Fruit fly (Drosophila melanogaster) whole organism, wandering third instar larva: ENCODE results near the gene CG7907.

Experiments
- Abd-B ChIP-seq: fragments of >200 bp; optimal IDR thresholded peaks from 2 replicates; lab custom pipeline; 2017; ENCODE audit warnings: missing biosample characterization, missing genetic modification characterization
- GATAd ChIP-seq: sonication (Bioruptor generic); optimal IDR thresholded peaks from 2 replicates; lab custom pipeline; 2016; ENCODE audit warnings: missing biosample characterization, missing genetic modification characterization
- Hr78 ChIP-seq: fragments of >200 bp; optimal IDR thresholded peaks from 2 replicates; lab custom pipeline; 2017; ENCODE audit warnings: missing biosample characterization, missing genetic modification characterization
- Hr83 ChIP-seq: fragments of 200-300 bp; sonication (Bioruptor generic); optimal IDR thresholded peaks from 2 replicates; lab custom pipeline; 2016; ENCODE audit warnings: missing biosample characterization, mild to moderate bottlenecking, missing genetic modification characterization, moderate library complexity; ENCODE audit not compliant: poor library complexity, severe bottlenecking
- N ChIP-seq: fragments of >200 bp; optimal IDR thresholded peaks from 2 replicates; lab custom pipeline; 2018; ENCODE audit warnings: missing biosample characterization, missing external identifiers, missing genetic modification characterization
- OdsH ChIP-seq: fragments of 200-800 bp; sonication (Bioruptor generic); optimal IDR thresholded peaks from 2 replicates; lab custom pipeline; 2016; ENCODE audit warnings: missing biosample characterization, mild to moderate bottlenecking, missing genetic modification characterization
- Sp1 ChIP-seq: fragments of 200-800 bp; sonication (Bioruptor generic); optimal IDR thresholded peaks from 3 replicates; lab custom pipeline; 2019; ENCODE audit warnings: missing biosample characterization, mild to moderate bottlenecking, missing genetic modification characterization, moderate library complexity
- br ChIP-seq: fragments of 200-800 bp; sonication (Bioruptor generic); optimal IDR thresholded peaks from 2 replicates; lab custom pipeline; 2016; ENCODE audit warnings: missing biosample characterization, missing genetic modification characterization
- brk ChIP-seq: fragments of 200-800 bp; sonication (Bioruptor generic); optimal IDR thresholded peaks from 2 replicates; lab custom pipeline; 2016; ENCODE audit warnings: missing biosample characterization, mild to moderate bottlenecking, missing genetic modification characterization
- jim ChIP-seq: fragments of 175-275, 200-325 bp; sonication (Bioruptor generic); optimal IDR thresholded peaks from 2 replicates; lab custom pipeline; 2016; ENCODE audit warnings: missing biosample characterization, mild to moderate bottlenecking, missing genetic modification characterization
- lola ChIP-seq: fragments of >200 bp; optimal IDR thresholded peaks from 2 replicates; lab custom pipeline; 2017; ENCODE audit warnings: missing biosample characterization, missing genetic modification characterization
- psq ChIP-seq: fragments of 200-800 bp; sonication (Bioruptor generic); optimal IDR thresholded peaks from 3 replicates; lab custom pipeline; 2017; ENCODE audit warnings: missing biosample characterization, mild to moderate bottlenecking, missing genetic modification characterization, moderate library complexity
- usp ChIP-seq: fragments of >200 bp; optimal IDR thresholded peaks from 2 replicates; lab custom pipeline; 2017; ENCODE audit warnings: missing biosample characterization, missing genetic modification characterization

DNA sequence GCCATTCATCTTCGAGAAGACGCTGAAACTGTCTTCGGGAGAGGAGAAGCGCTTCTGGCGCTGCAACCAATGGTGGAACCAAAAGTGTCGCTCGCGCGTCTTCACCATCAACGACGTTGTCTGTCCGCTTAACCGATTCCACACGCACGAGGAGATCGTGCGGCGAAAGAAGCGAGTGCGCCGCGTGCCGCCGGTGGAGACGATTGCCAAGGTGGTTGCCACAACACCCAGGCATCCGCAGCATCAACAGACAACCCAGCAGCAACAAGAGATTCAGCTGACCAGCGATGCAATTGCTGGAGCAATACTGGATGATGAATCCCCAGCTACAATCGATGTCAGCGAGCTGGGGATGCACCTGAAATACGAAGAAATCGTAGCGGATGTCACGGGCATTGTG is 35.1 kb upstream of the CG7907 start:
- TF ChIP-seq psq (no peak), GATAd (no peak), br (GFP tag; lab: Kevin White, UChicago) (no peak), Hr78 (GFP tag; lab: Kevin White, UChicago) (no peak), Hr83 (GFP tag; lab: Kevin White, UChicago) (no peak), jim (GFP tag; lab: Kevin White, UChicago) (no peak), Sp1 (no peak), N (GFP tag; lab: Kevin White, UChicago) (no peak), Abd-B (GFP tag; lab: Kevin White, UChicago) (no peak), lola (GFP tag; lab: Kevin White, UChicago) (no peak), brk (GFP tag; lab: Kevin White, UChicago) (no peak), usp (GFP tag; lab: Kevin White, UChicago) (no peak), OdsH (GFP tag; lab: Kevin White, UChicago) (no peak)
